Fruit fly (Drosophila melanogaster) whole organism, embryonic: ENCODE results near the gene fliI.

ENCODE experiments used
- Ada2b ChIP-seq: fragments of 200-800 bp; sonication (Bioruptor generic); IDR thresholded peaks from 2 replicates; pipeline ENCODE4 v1.3.6; 2022; ENCODE audit warnings: missing biosample characterization, missing genetic modification characterization
- CG13624 ChIP-seq: fragments of 200-800 bp; sonication (Bioruptor generic); optimal IDR thresholded peaks from 2 replicates; lab custom pipeline; 2016; ENCODE audit warnings: missing biosample characterization, missing genetic modification characterization
- CG16779 ChIP-seq: fragments of 200-800 bp; sonication (Bioruptor generic); IDR thresholded peaks from 2 replicates; pipeline ENCODE4 v1.3.6; 2022; ENCODE audit warnings: missing biosample characterization, missing genetic modification characterization
- Gsc ChIP-seq: fragments of 200-800 bp; sonication (Bioruptor generic); IDR thresholded peaks from 2 replicates; pipeline ENCODE4 v1.3.6; 2022; ENCODE audit warnings: missing biosample characterization, missing genetic modification characterization
- nmo ChIP-seq: fragments of 200-800 bp; sonication (Bioruptor generic); optimal IDR thresholded peaks from 2 replicates; lab custom pipeline; 2018; ENCODE audit warnings: missing biosample characterization, mild to moderate bottlenecking, missing genetic modification characterization, moderate library complexity
- shn ChIP-seq: fragments of 200-800 bp; sonication (Bioruptor generic); optimal IDR thresholded peaks from 3 replicates; lab custom pipeline; 2016; ENCODE audit warnings: missing biosample characterization, missing genetic modification characterization

DNA sequence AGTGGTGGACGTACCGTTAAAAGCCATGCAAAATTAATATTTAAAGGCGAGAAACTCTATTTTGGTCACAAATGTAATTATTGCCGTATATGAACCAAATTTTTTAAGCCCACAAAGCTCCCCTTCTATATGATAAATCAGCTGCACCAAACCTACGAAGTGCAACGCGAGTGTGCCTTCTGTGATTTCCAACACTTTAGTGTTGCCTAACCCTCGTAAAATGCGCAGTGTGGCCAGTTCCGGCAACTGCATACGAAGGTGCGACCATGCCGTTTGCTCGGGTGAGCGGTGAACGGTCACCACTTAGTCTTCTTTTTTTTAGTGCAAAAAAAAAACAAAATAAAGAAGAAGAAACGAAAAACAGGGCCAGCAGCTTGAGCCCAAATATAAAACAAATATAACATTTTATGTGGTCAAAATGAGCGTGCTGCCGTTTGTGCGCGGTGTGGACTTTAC, at the start of gene fliI, which contains the start of gene tty:
- TF ChIP-seq Ada2b (GFP tag; lab: Robert Waterston, UW) (peak; percentile 85), shn (GFP tag; lab: Kevin White, UChicago) (peak; percentile 87), CG16779 (GFP tag; lab: Robert Waterston, UW) (peak; percentile 53; the same call in 1 of the 2 replicates), nmo (peak; percentile 87), Gsc (peak; percentile 80), CG13624 (GFP tag; lab: Kevin White, UChicago) (peak; percentile 79)
